Fruit fly (Drosophila melanogaster) whole organism, pupa: Measurements from ENCODE around the gene Vha68-1.

Experiments used
- CG12605 ChIP-seq: fragments of 200-800 bp; sonication (Bioruptor generic); IDR thresholded peaks from 2 replicates; pipeline ENCODE4 v1.3.6; 2022; ENCODE audit warnings: missing biosample characterization, missing genetic modification characterization
- CG13204 ChIP-seq: fragments of 200-800 bp; sonication (Bioruptor generic); optimal IDR thresholded peaks from 2 replicates; lab custom pipeline; 2018; ENCODE audit warnings: missing biosample characterization, mild to moderate bottlenecking, missing genetic modification characterization, moderate library complexity
- CG14655 ChIP-seq: fragments of 200-800 bp; sonication (Bioruptor generic); optimal IDR thresholded peaks from 3 replicates; lab custom pipeline; 2017; ENCODE audit warnings: mild to moderate bottlenecking, missing biosample characterization, missing genetic modification reagents, missing genetic modification characterization
- CG32121 ChIP-seq: fragments of 200-800 bp; sonication (Bioruptor generic); IDR thresholded peaks from 2 replicates; pipeline ENCODE4 v1.3.6; 2022; ENCODE audit warnings: missing biosample characterization, missing genetic modification characterization
- CG4496 ChIP-seq: fragments of 200-800 bp; sonication (Bioruptor generic); IDR thresholded peaks from 3 replicates; pipeline ENCODE4 v1.3.6; 2022; ENCODE audit warnings: missing biosample characterization, missing genetic modification characterization
- CG8159 ChIP-seq: fragments of 200-800 bp; sonication (Bioruptor generic); optimal IDR thresholded peaks from 3 replicates; lab custom pipeline; 2018; ENCODE audit warnings: missing biosample characterization, mild to moderate bottlenecking, missing genetic modification characterization, moderate library complexity
- CG9948 ChIP-seq: fragments of 200-800 bp; sonication (Bioruptor generic); optimal IDR thresholded peaks from 2 replicates; lab custom pipeline; 2018; ENCODE audit warnings: missing biosample characterization, mild to moderate bottlenecking, missing genetic modification characterization, moderate library complexity
- D1 ChIP-seq: fragments of 200-800 bp; sonication (Bioruptor generic); optimal IDR thresholded peaks from 2 replicates; lab custom pipeline; 2018; ENCODE audit warnings: missing biosample characterization, mild to moderate bottlenecking, missing genetic modification characterization, moderate library complexity
- Ets98B ChIP-seq: fragments of 200-800 bp; sonication (Bioruptor generic); IDR thresholded peaks from 2 replicates; pipeline ENCODE4 v1.3.6; 2022; ENCODE audit warnings: missing biosample characterization, missing genetic modification characterization
- Pif1B ChIP-seq: fragments of 200-800 bp; sonication (Bioruptor generic); optimal IDR thresholded peaks from 3 replicates; lab custom pipeline; 2016; ENCODE audit warnings: missing biosample characterization, missing genetic modification characterization
- Snoo ChIP-seq: fragments of 200-800 bp; sonication (Bioruptor generic); optimal IDR thresholded peaks from 3 replicates; lab custom pipeline; 2017; ENCODE audit warnings: missing biosample characterization, mild to moderate bottlenecking, missing genetic modification characterization, inconsistent platforms
- gl ChIP-seq: fragments of 200-800 bp; sonication (Bioruptor generic); optimal IDR thresholded peaks from 2 replicates; lab custom pipeline; 2018; ENCODE audit warnings: missing biosample characterization, mild to moderate bottlenecking, missing genetic modification characterization
- rn ChIP-seq: fragments of 200-800 bp; sonication (Bioruptor generic); IDR thresholded peaks from 2 replicates; pipeline ENCODE4 v1.3.6; 2022; ENCODE audit warnings: missing biosample characterization, missing genetic modification characterization

dm6 chr2L:13000393-13001001 lies 3.4 kb downstream of the Vha68-1 start, which contains the start of gene Yip1d1:
- TF ChIP-seq gl (tag; lab: Kevin White, UChicago): no peak
- TF ChIP-seq CG13204 (GFP tag; lab: Kevin White, UChicago): no peak
- TF ChIP-seq CG9948 (tag; lab: Kevin White, UChicago): no peak
- TF ChIP-seq CG4496: no peak
- TF ChIP-seq CG8159 (tag; lab: Kevin White, UChicago): no peak
- TF ChIP-seq Pif1B: no peak
- TF ChIP-seq CG14655 (GFP tag; lab: Kevin White, UChicago): no peak
- no peak for TF ChIP-seq CG12605 (GFP tag; lab: Robert Waterston, UW)
- no peak for TF ChIP-seq rn (GFP tag; lab: Robert Waterston, UW)
- no peak for TF ChIP-seq CG32121 (GFP tag; lab: Robert Waterston, UW)
- peak; percentile 8; the same call in 1 of the 2 replicates for TF ChIP-seq Ets98B (GFP tag; lab: Robert Waterston, UW)
- TF ChIP-seq Snoo: no peak
- TF ChIP-seq D1 (tag; lab: Kevin White, UChicago): no peak
